Fruit fly (Drosophila melanogaster) whole organism, embryonic: ENCODE results near the gene CG32195.

ENCODE experiments used
- ATbp ChIP-seq: fragments of 200-800 bp; sonication (Bioruptor generic); optimal IDR thresholded peaks from 2 replicates; lab custom pipeline; 2017; ENCODE audit warnings: missing biosample characterization, mild to moderate bottlenecking, missing genetic modification characterization, missing genetic modification reagents
- Asciz ChIP-seq: fragments of 200-800 bp; sonication (Bioruptor generic); optimal IDR thresholded peaks from 2 replicates; lab custom pipeline; 2017; ENCODE audit warnings: missing biosample characterization, mild to moderate bottlenecking, missing genetic modification characterization, missing genetic modification reagents
- B-H1 ChIP-seq: fragments of 200-800 bp; sonication (Bioruptor generic); IDR thresholded peaks from 3 replicates; pipeline ENCODE4 v1.3.6; 2022; ENCODE audit warnings: missing biosample characterization, missing genetic modification characterization
- CG10565 ChIP-seq: fragments of 200-800 bp; sonication (Bioruptor generic); optimal IDR thresholded peaks from 3 replicates; lab custom pipeline; 2016; ENCODE audit warnings: missing biosample characterization, mild to moderate bottlenecking, missing genetic modification characterization
- CG11695 ChIP-seq: fragments of 200-800 bp; sonication (Bioruptor generic); IDR thresholded peaks from 3 replicates; pipeline ENCODE4 v1.3.6; 2022; ENCODE audit warnings: missing biosample characterization, missing genetic modification characterization
- CG2116 ChIP-seq: fragments of 200-800 bp; sonication (Bioruptor generic); optimal IDR thresholded peaks from 3 replicates; lab custom pipeline; 2018; ENCODE audit warnings: missing biosample characterization, mild to moderate bottlenecking, missing genetic modification characterization
- CG2678 ChIP-seq: fragments of 200-800 bp; sonication (Bioruptor generic); optimal IDR thresholded peaks from 3 replicates; lab custom pipeline; 2019; ENCODE audit warnings: missing biosample characterization, mild to moderate bottlenecking, missing genetic modification characterization, moderate library complexity
- CG2712 ChIP-seq: fragments of 200-800 bp; optimal IDR thresholded peaks from 3 replicates; lab custom pipeline; 2019; ENCODE audit warnings: missing biosample characterization, mild to moderate bottlenecking, missing genetic modification characterization, moderate library complexity
- CG31388 ChIP-seq: fragments of 200-800 bp; sonication (Bioruptor generic); optimal IDR thresholded peaks from 2 replicates; lab custom pipeline; 2016; ENCODE audit warnings: missing biosample characterization, missing genetic modification characterization
- CG32772 ChIP-seq: fragments of 200-800 bp; sonication (Bioruptor generic); IDR thresholded peaks from 2 replicates; pipeline ENCODE4 v1.3.6; 2022; ENCODE audit warnings: missing biosample characterization, missing genetic modification characterization
- CG6791 ChIP-seq: fragments of 200-800 bp; sonication (Bioruptor generic); IDR thresholded peaks from 3 replicates; pipeline ENCODE4 v1.3.6; 2022; ENCODE audit warnings: missing biosample characterization, missing genetic modification characterization; ENCODE audit not compliant: partially characterized antibody
- CG7963 ChIP-seq: fragments of 200-800 bp; sonication (Bioruptor generic); IDR thresholded peaks from 3 replicates; pipeline ENCODE4 v1.3.6; 2022; ENCODE audit warnings: missing biosample characterization, missing genetic modification characterization; ENCODE audit not compliant: partially characterized antibody
- CG8281 ChIP-seq: fragments of 200-800 bp; sonication (Bioruptor generic); optimal IDR thresholded peaks from 2 replicates; lab custom pipeline; 2018; ENCODE audit warnings: missing biosample characterization, mild to moderate bottlenecking, missing genetic modification characterization, moderate library complexity
- CG8765 ChIP-seq: fragments of 200-800 bp; sonication (Bioruptor generic); IDR thresholded peaks from 2 replicates; pipeline ENCODE4 v1.3.6; 2022; ENCODE audit warnings: missing biosample characterization, missing genetic modification characterization
- CG8944 ChIP-seq: fragments of 200-800 bp; sonication (Bioruptor generic); optimal IDR thresholded peaks from 3 replicates; lab custom pipeline; 2016; ENCODE audit warnings: missing biosample characterization, missing genetic modification characterization
- CG9932 ChIP-seq: fragments of 200-800 bp; sonication (Bioruptor generic); IDR thresholded peaks from 2 replicates; pipeline ENCODE4 v1.3.6; 2022; ENCODE audit warnings: missing biosample characterization, missing genetic modification characterization
- CoRest ChIP-seq: fragments of 200-800 bp; sonication (Bioruptor generic); optimal IDR thresholded peaks from 3 replicates; lab custom pipeline; 2018; ENCODE audit warnings: missing biosample characterization, mild to moderate bottlenecking, missing genetic modification characterization, moderate library complexity
- D19B ChIP-seq: fragments of 200-800 bp; sonication (Bioruptor generic); optimal IDR thresholded peaks from 2 replicates; lab custom pipeline; 2017; ENCODE audit warnings: missing biosample characterization, mild to moderate bottlenecking, missing genetic modification characterization
- H15 ChIP-seq: fragments of 200-800 bp; sonication (Bioruptor generic); IDR thresholded peaks from 3 replicates; pipeline ENCODE4 v1.3.6; 2022; ENCODE audit warnings: missing biosample characterization, missing genetic modification characterization
- HLH3B ChIP-seq: fragments of 200-800 bp; sonication (Bioruptor generic); IDR thresholded peaks from 2 replicates; pipeline ENCODE4 v1.3.6; 2022; ENCODE audit warnings: missing biosample characterization, missing genetic modification characterization
- Hand ChIP-seq: fragments of 200-800 bp; sonication (Bioruptor generic); optimal IDR thresholded peaks from 2 replicates; lab custom pipeline; 2017; ENCODE audit warnings: mild to moderate bottlenecking, missing biosample characterization, missing genetic modification reagents, missing genetic modification characterization
- Hmx ChIP-seq: fragments of 200-800 bp; sonication (Bioruptor generic); optimal IDR thresholded peaks from 2 replicates; lab custom pipeline; 2016; ENCODE audit warnings: missing biosample characterization, missing genetic modification characterization
- Hr3 ChIP-seq: fragments of 200-800 bp; sonication (Bioruptor generic); optimal IDR thresholded peaks from 3 replicates; lab custom pipeline; 2016; ENCODE audit warnings: missing biosample characterization, missing genetic modification characterization
- Hr78 ChIP-seq, 2 experiments: fragments of 200-800 bp in 1 of 2; fragments of >200 bp in 1 of 2; sonication (Bioruptor generic) in 1 of 2; optimal IDR thresholded peaks; 2 replicates each; lab custom pipeline; 2017 to 2019; ENCODE audit warnings: missing biosample characterization in 2 of 2, missing genetic modification characterization in 2 of 2, mild to moderate bottlenecking in 1 of 2, moderate library complexity in 1 of 2
- Hsf ChIP-seq: fragments of 200-800 bp; sonication (Bioruptor generic); optimal IDR thresholded peaks from 3 replicates; lab custom pipeline; 2016; ENCODE audit warnings: missing biosample characterization, missing genetic modification characterization
- Lpt ChIP-seq: fragments of >200 bp; optimal IDR thresholded peaks from 2 replicates; lab custom pipeline; 2018; ENCODE audit warnings: missing biosample characterization, missing genetic modification characterization
- Meics ChIP-seq: fragments of 200-800 bp; sonication (Bioruptor generic); optimal IDR thresholded peaks from 2 replicates; lab custom pipeline; 2017; ENCODE audit warnings: missing biosample characterization, mild to moderate bottlenecking, missing genetic modification characterization
- NK7.1 ChIP-seq: fragments of 200-800 bp; sonication (Bioruptor generic); optimal IDR thresholded peaks from 3 replicates; lab custom pipeline; 2016; ENCODE audit warnings: missing biosample characterization, missing genetic modification characterization
- Oaz ChIP-seq: fragments of 200-800 bp; sonication (Bioruptor generic); IDR thresholded peaks from 2 replicates; pipeline ENCODE4 v1.3.6; 2022; ENCODE audit warnings: missing biosample characterization, missing genetic modification characterization
- Ptx1 ChIP-seq: fragments of 200-800 bp; sonication (Bioruptor generic); IDR thresholded peaks from 2 replicates; pipeline ENCODE4 v1.3.6; 2022; ENCODE audit warnings: missing biosample characterization, missing genetic modification characterization
- cad ChIP-seq: fragments of >200 bp; optimal IDR thresholded peaks from 2 replicates; lab custom pipeline; 2017; ENCODE audit warnings: missing biosample characterization, missing genetic modification characterization
- cas ChIP-seq: fragments of 200-800 bp; sonication (Bioruptor generic); IDR thresholded peaks from 2 replicates; pipeline ENCODE4 v1.3.6; 2022; ENCODE audit warnings: missing biosample characterization, missing genetic modification characterization
- cg ChIP-seq: fragments of 200-800 bp; sonication (Bioruptor generic); optimal IDR thresholded peaks from 3 replicates; lab custom pipeline; 2019; ENCODE audit warnings: missing biosample characterization, mild to moderate bottlenecking, missing genetic modification characterization, moderate library complexity
- chinmo ChIP-seq: fragments of 200-800 bp; sonication (Bioruptor generic); IDR thresholded peaks from 4 replicates; pipeline ENCODE4 v1.3.6; 2022; ENCODE audit warnings: missing biosample characterization, missing genetic modification characterization; ENCODE audit not compliant: partially characterized antibody
- corto ChIP-seq: fragments of 200-800 bp; sonication (Bioruptor generic); optimal IDR thresholded peaks from 2 replicates; lab custom pipeline; 2016; ENCODE audit warnings: missing biosample characterization, mild to moderate bottlenecking, missing genetic modification characterization, moderate library complexity
- ftz-f1 ChIP-seq: fragments of 200-800 bp; sonication (Bioruptor generic); optimal IDR thresholded peaks from 2 replicates; lab custom pipeline; 2016; ENCODE audit warnings: missing biosample characterization, missing genetic modification characterization
- gce ChIP-seq: fragments of 200-800 bp; sonication (Bioruptor generic); IDR thresholded peaks from 3 replicates; pipeline ENCODE4 v1.3.6; 2022; ENCODE audit warnings: missing biosample characterization, missing genetic modification characterization
- hkb ChIP-seq, 2 experiments: fragments of 200-800 bp in 1 of 2; fragments of >200 bp in 1 of 2; sonication (Bioruptor generic) in 1 of 2; IDR thresholded peaks in 1 of 2; optimal IDR thresholded peaks in 1 of 2; 2 replicates each; pipeline versions ENCODE4 v1.3.6 to Lab custom; 2017 to 2022; ENCODE audit warnings: missing biosample characterization in 1 of 2, missing genetic modification characterization in 1 of 2
- ken ChIP-seq: fragments of 200-800 bp; sonication (Bioruptor generic); IDR thresholded peaks from 3 replicates; pipeline ENCODE4 v1.3.6; 2022; ENCODE audit warnings: missing biosample characterization, missing genetic modification characterization
- luna ChIP-seq: fragments of 200-800 bp; sonication (Bioruptor generic); optimal IDR thresholded peaks from 2 replicates; lab custom pipeline; 2016; ENCODE audit warnings: missing biosample characterization, missing genetic modification characterization
- peb ChIP-seq: fragments of 200-800 bp; sonication (Bioruptor generic); IDR thresholded peaks from 2 replicates; pipeline ENCODE4 v1.3.6; 2022; ENCODE audit warnings: missing biosample characterization, missing genetic modification characterization
- psq ChIP-seq: fragments of 200-800 bp; sonication (Bioruptor generic); optimal IDR thresholded peaks from 2 replicates; lab custom pipeline; 2017; ENCODE audit warnings: missing biosample characterization, missing genetic modification characterization
- stc ChIP-seq: fragments of 200-800 bp; sonication (Bioruptor generic); IDR thresholded peaks from 2 replicates; pipeline ENCODE4 v1.3.6; 2022; ENCODE audit warnings: missing biosample characterization, missing genetic modification characterization
- stwl ChIP-seq: fragments of 200-800 bp; sonication (Bioruptor generic); optimal IDR thresholded peaks from 3 replicates; lab custom pipeline; 2018; ENCODE audit warnings: missing biosample characterization, mild to moderate bottlenecking, missing genetic modification characterization, moderate library complexity
- sug ChIP-seq: fragments of 200-800 bp; optimal IDR thresholded peaks from 2 replicates; lab custom pipeline; 2019; ENCODE audit warnings: missing biosample characterization, mild to moderate bottlenecking, missing genetic modification characterization, moderate library complexity
- trh ChIP-seq: fragments of 200-800 bp; sonication (Bioruptor generic); optimal IDR thresholded peaks from 2 replicates; lab custom pipeline; 2016; ENCODE audit warnings: missing biosample characterization, missing genetic modification characterization
- zen ChIP-seq: fragments of 200-800 bp; sonication (Bioruptor generic); optimal IDR thresholded peaks from 3 replicates; lab custom pipeline; 2018; ENCODE audit warnings: missing biosample characterization, mild to moderate bottlenecking, missing genetic modification characterization, moderate library complexity

The CG32195 gene

dm6 chr3L:18106021-18106944 is 6.5 kb upstream of the CG32195 start, which contains the start of the genes CG13698 and mRpS26 (continued):
- peak; percentile 45 for TF ChIP-seq CG8281
- peak; percentile 50 for TF ChIP-seq psq (GFP tag; lab: Kevin White, UChicago)
- TF ChIP-seq CG31388 (GFP tag; lab: Kevin White, UChicago): no peak
- TF ChIP-seq Hr3 (GFP tag; lab: Kevin White, UChicago): peak; percentile 73
- TF ChIP-seq HLH3B (GFP tag; lab: Robert Waterston, UW): 0 out of 2 replicates have a peak, but pooled peaks have one; percentile 36
- no peak for TF ChIP-seq peb (GFP tag; lab: Robert Waterston, UW)
- peak; percentile 78 for TF ChIP-seq Ptx1 (GFP tag; lab: Robert Waterston, UW)
- TF ChIP-seq CG8765 (GFP tag; lab: Robert Waterston, UW): no peak
- peak; percentile 96 for TF ChIP-seq CG2116
- TF ChIP-seq ATbp (GFP tag; lab: Kevin White, UChicago): peak; percentile 41
- TF ChIP-seq CoRest: peak; percentile 86
- peak; percentile 58 for TF ChIP-seq D19B (GFP tag; lab: Kevin White, UChicago)
- no peak for TF ChIP-seq cad
- TF ChIP-seq stwl: peak; percentile 22
- no peak for TF ChIP-seq gce (GFP tag; lab: Robert Waterston, UW)
- no peak for TF ChIP-seq corto
- TF ChIP-seq cas: 0 out of 2 replicates have a peak, but pooled peaks have one; percentile 25
- peak; percentile 46 for TF ChIP-seq trh
- TF ChIP-seq CG2678 (tag; lab: Kevin White, UChicago): peak; percentile 82
- peak; percentile 57 for TF ChIP-seq Hand (GFP tag; lab: Kevin White, UChicago)
- 0 out of 3 replicates have a peak, but pooled peaks have one; percentile 39 for TF ChIP-seq H15 (GFP tag; lab: Robert Waterston, UW)
- TF ChIP-seq chinmo: no peak; the same call in 2 of the 4 replicates
- peak; percentile 55 for TF ChIP-seq Hsf (GFP tag; lab: Kevin White, UChicago)
- peak; percentile 29 for TF ChIP-seq zen
- no peak for TF ChIP-seq luna (GFP tag; lab: Kevin White, UChicago)
- TF ChIP-seq CG9932 (GFP tag; lab: Robert Waterston, UW): peak; percentile 80
- no peak for TF ChIP-seq Lpt
- peak; percentile 73 for TF ChIP-seq Meics
- TF ChIP-seq Hmx (GFP tag; lab: Kevin White, UChicago): no peak
- TF ChIP-seq ftz-f1 (GFP tag; lab: Kevin White, UChicago): peak; percentile 42
- peak in 1 of 2 experiments; percentile 40 for TF ChIP-seq Hr78 (GFP tag; optimal IDR thresholded peaks at IDR 0.05; lab: Kevin White, UChicago)
- TF ChIP-seq Oaz: no peak
- no peak for TF ChIP-seq ken
- TF ChIP-seq CG8944 (GFP tag; lab: Kevin White, UChicago): no peak
- no peak for TF ChIP-seq CG7963 (GFP tag; lab: Robert Waterston, UW)
- peak; percentile 60; the same call in 2 of the 3 replicates for TF ChIP-seq CG6791 (GFP tag; lab: Robert Waterston, UW)
- no peak for TF ChIP-seq cg (GFP tag; lab: Kevin White, UChicago)
- TF ChIP-seq CG2712 (tag; lab: Kevin White, UChicago): peak; percentile 75
- TF ChIP-seq CG11695 (GFP tag; lab: Robert Waterston, UW): no peak; the same call in 2 of the 3 replicates
- no peak for TF ChIP-seq CG10565 (GFP tag; lab: Kevin White, UChicago)
- peak; percentile 83 for TF ChIP-seq sug (tag; lab: Kevin White, UChicago)
- TF ChIP-seq hkb (optimal IDR thresholded peaks at IDR 0.05; lab: Kevin White, UChicago): no peak
- no peak for TF ChIP-seq hkb (GFP tag; IDR thresholded peaks at IDR 0.05; lab: Robert Waterston, UW)
- no peak for TF ChIP-seq NK7.1 (GFP tag; lab: Kevin White, UChicago)
- peak; percentile 42; the same call in 1 of the 2 replicates for TF ChIP-seq CG32772 (GFP tag; lab: Robert Waterston, UW)
- TF ChIP-seq stc (GFP tag; lab: Robert Waterston, UW): no peak
- peak; percentile 41; the same call in 1 of the 3 replicates for TF ChIP-seq B-H1 (GFP tag; lab: Robert Waterston, UW)
- peak; percentile 41 for TF ChIP-seq Asciz
